Fruit fly (Drosophila melanogaster): ENCODE data around the gene CG42740.

Gene CG42740

DNA sequence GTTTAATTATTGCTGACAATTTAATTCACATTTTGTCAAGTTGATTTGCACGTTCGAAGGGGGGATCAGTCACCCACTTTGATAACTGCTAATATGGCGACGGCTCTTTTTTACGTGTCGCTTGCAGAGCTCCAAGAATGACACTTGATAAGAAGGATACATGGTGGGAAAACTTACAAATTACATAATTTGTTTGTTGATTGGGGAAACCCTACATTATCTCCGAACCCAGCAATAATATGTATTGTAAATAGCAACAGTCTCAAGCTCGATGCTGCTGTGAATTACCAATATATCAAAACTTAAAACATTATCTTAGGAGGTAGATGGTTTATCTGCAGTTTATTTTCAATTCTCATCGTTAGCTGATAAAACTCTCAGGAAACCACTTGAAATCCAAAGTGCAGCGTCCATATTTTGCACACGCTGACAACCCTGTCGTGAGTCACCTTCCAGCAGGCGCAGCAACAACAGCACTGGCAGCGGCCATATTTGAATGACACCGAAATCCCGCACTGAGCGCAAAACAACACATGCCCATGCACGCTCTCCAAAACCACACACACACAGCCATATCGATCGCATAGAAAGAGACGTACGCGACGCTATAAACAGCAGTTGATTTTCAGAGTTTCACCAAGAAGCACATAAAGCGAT, 34.4 kb downstream of the CG42740 start (continued):
- TF ChIP-seq hkb (optimal IDR thresholded peaks at IDR 0.05) (no peak), hkb (GFP tag; IDR thresholded peaks at IDR 0.05) (peak; percentile 88), prd (optimal IDR thresholded peaks at IDR 0.05) (no peak), prd (GFP tag; IDR thresholded peaks at IDR 0.05) (peak; percentile 94), CG12071 (GFP tag; optimal IDR thresholded peaks at IDR 0.05) (peak; percentile 88), CG17829 (tag; optimal IDR thresholded peaks at IDR 0.05) (peak; percentile 94), ara (GFP tag; IDR thresholded peaks at IDR 0.05) (peak; percentile 81), org-1 (GFP tag; optimal IDR thresholded peaks at IDR 0.05) (peak; percentile 98), ham (GFP tag; IDR thresholded peaks at IDR 0.05) (peak; percentile 81), sna (GFP tag; IDR thresholded peaks at IDR 0.05; ENCODE audit: partially characterized antibody) (no peak), usp (GFP tag; optimal IDR thresholded peaks at IDR 0.05) (no peak), CG3726 (GFP tag; IDR thresholded peaks at IDR 0.05) (peak; percentile 83), Doc2 (GFP tag; IDR thresholded peaks at IDR 0.05) (peak; percentile 63; the same call in 1 of the 2 replicates), NFAT (GFP tag; IDR thresholded peaks at IDR 0.05) (peak; percentile 94), Bgb (GFP tag; IDR thresholded peaks at IDR 0.05; ENCODE audit: partially characterized antibody) (peak; percentile 34; the same call in 1 of the 2 replicates), dati (GFP tag; IDR thresholded peaks at IDR 0.05) (peak; percentile 81; the same call in 1 of the 2 replicates), otp (GFP tag; IDR thresholded peaks at IDR 0.05) (peak; percentile 73), z (GFP tag; IDR thresholded peaks at IDR 0.05) (0 out of 3 replicates have a peak, but pooled peaks have one; percentile 39), Xrp1 (GFP tag; IDR thresholded peaks at IDR 0.05) (peak; percentile 90), Ravus (GFP tag; IDR thresholded peaks at IDR 0.05) (peak; percentile 44), zen (tag; optimal IDR thresholded peaks at IDR 0.05) (peak; percentile 86), repo (GFP tag; optimal IDR thresholded peaks at IDR 0.05) (peak; percentile 95), Mad (GFP tag; optimal IDR thresholded peaks at IDR 0.05) (peak; percentile 91), CG13296 (GFP tag; optimal IDR thresholded peaks at IDR 0.05) (peak; percentile 91), fd64A (GFP tag; optimal IDR thresholded peaks at IDR 0.05) (peak; percentile 83), CG11695 (GFP tag; IDR thresholded peaks at IDR 0.05) (peak; percentile 92), oc (tag; optimal IDR thresholded peaks at IDR 0.05) (peak; percentile 76), CG1832 (GFP tag; optimal IDR thresholded peaks at IDR 0.05) (no peak), zfh2 (GFP tag; optimal IDR thresholded peaks at IDR 0.05) (peak; percentile 96), CG15479 (GFP tag; optimal IDR thresholded peaks at IDR 0.05) (peak; percentile 40), CG12155 (GFP tag; optimal IDR thresholded peaks at IDR 0.05) (peak; percentile 92), CG12942 (GFP tag; optimal IDR thresholded peaks at IDR 0.05) (peak; percentile 94), CG12769 (tag; optimal IDR thresholded peaks at IDR 0.05) (peak; percentile 94), CG8478 (optimal IDR thresholded peaks at IDR 0.05) (no peak), nerfin-1 (tag; optimal IDR thresholded peaks at IDR 0.05) (peak; percentile 85), pho (GFP tag; optimal IDR thresholded peaks at IDR 0.05) (peak; percentile 98), CG1602 (GFP tag; optimal IDR thresholded peaks at IDR 0.05) (peak; percentile 96), lbe (GFP tag; optimal IDR thresholded peaks at IDR 0.05) (peak; percentile 42), Elba2 (GFP tag; optimal IDR thresholded peaks at IDR 0.05) (peak; percentile 46), CG7928 (GFP tag; optimal IDR thresholded peaks at IDR 0.05) (peak; percentile 75), CG2202 (tag; optimal IDR thresholded peaks at IDR 0.05) (peak; percentile 78), luna (GFP tag; optimal IDR thresholded peaks at IDR 0.05) (peak; percentile 72), sens (GFP tag) (peak; percentile 100), Fer2 (tag; optimal IDR thresholded peaks at IDR 0.05) (peak; percentile 90), CG16779 (GFP tag; IDR thresholded peaks at IDR 0.05) (peak; percentile 75), Vsx1 (GFP tag; optimal IDR thresholded peaks at IDR 0.05) (peak; percentile 87), Mrtf (GFP tag; IDR thresholded peaks at IDR 0.05) (peak; percentile 87), CG7271 (tag; optimal IDR thresholded peaks at IDR 0.05) (peak; percentile 17), CG4730 (GFP tag; IDR thresholded peaks at IDR 0.05) (peak; percentile 82), CG10366 (GFP tag; IDR thresholded peaks at IDR 0.05) (peak; percentile 88), ftz-f1 (GFP tag; optimal IDR thresholded peaks at IDR 0.05) (peak; percentile 66), zf30C (GFP tag; optimal IDR thresholded peaks at IDR 0.05) (peak; percentile 4)

Data from whole organism, embryonic.